Fruit fly (Drosophila melanogaster) whole organism, embryonic: ENCODE data around the gene alphaCOP.
A peak's percentile ranks its signal among the peaks of the same experiment; 100 is the strongest.

Source experiments
- Bdp1 ChIP-seq: fragments of 200-800 bp; sonication (Bioruptor generic); optimal IDR thresholded peaks from 3 replicates; lab custom pipeline; 2016; ENCODE audit warnings: missing biosample characterization, missing genetic modification characterization
- Blimp-1 ChIP-seq: fragments of 200-800 bp; sonication (Bioruptor generic); optimal IDR thresholded peaks from 3 replicates; lab custom pipeline; 2018; ENCODE audit warnings: missing biosample characterization, missing genetic modification characterization, mild to moderate bottlenecking, moderate library complexity, missing genetic modification reagents
- CG10462 ChIP-seq: fragments of 200-800 bp; sonication (Bioruptor generic); optimal IDR thresholded peaks from 2 replicates; lab custom pipeline; 2016; ENCODE audit warnings: missing biosample characterization, missing genetic modification characterization
- CG11085 ChIP-seq: fragments of 200-800 bp; sonication (Bioruptor generic); IDR thresholded peaks from 2 replicates; pipeline ENCODE4 v1.3.6; 2022; ENCODE audit warnings: missing biosample characterization, missing genetic modification characterization
- CG11560 ChIP-seq: fragments of 200-800 bp; sonication (Bioruptor generic); IDR thresholded peaks from 3 replicates; pipeline ENCODE4 v1.3.6; 2022; ENCODE audit warnings: missing biosample characterization, missing genetic modification characterization
- CG13775 ChIP-seq: fragments of 200-800 bp; sonication (Bioruptor generic); optimal IDR thresholded peaks from 3 replicates; lab custom pipeline; 2017; ENCODE audit warnings: missing biosample characterization, mild to moderate bottlenecking, missing genetic modification characterization
- CG13894 ChIP-seq: fragments of 200-800 bp; sonication (Bioruptor generic); optimal IDR thresholded peaks from 3 replicates; lab custom pipeline; 2018; ENCODE audit warnings: missing biosample characterization, mild to moderate bottlenecking, missing genetic modification characterization, moderate library complexity
- CG16813 ChIP-seq: fragments of 200-800 bp; sonication (Bioruptor generic); IDR thresholded peaks from 3 replicates; pipeline ENCODE4 v1.3.6; 2022; ENCODE audit warnings: missing biosample characterization, missing genetic modification characterization; ENCODE audit not compliant: partially characterized antibody
- CG17186 ChIP-seq: fragments of 200-800 bp; sonication (Bioruptor generic); optimal IDR thresholded peaks from 3 replicates; lab custom pipeline; 2017; ENCODE audit warnings: missing biosample characterization, missing genetic modification reagents, missing genetic modification characterization
- CG17802 ChIP-seq: fragments of 200-800 bp; sonication (Bioruptor generic); optimal IDR thresholded peaks from 2 replicates; lab custom pipeline; 2018; ENCODE audit warnings: missing biosample characterization, mild to moderate bottlenecking, missing genetic modification characterization, moderate library complexity
- CG18262 ChIP-seq: fragments of 200-800 bp; optimal IDR thresholded peaks from 3 replicates; lab custom pipeline; 2019; ENCODE audit warnings: missing biosample characterization, mild to moderate bottlenecking, missing genetic modification characterization, moderate library complexity
- CG18764 ChIP-seq: fragments of 200-800 bp; sonication (Bioruptor generic); optimal IDR thresholded peaks from 3 replicates; lab custom pipeline; 2016; ENCODE audit warnings: missing biosample characterization, missing genetic modification characterization
- CG2120 ChIP-seq: fragments of 200-800 bp; sonication (Bioruptor generic); optimal IDR thresholded peaks from 3 replicates; lab custom pipeline; 2016; ENCODE audit warnings: missing biosample characterization, missing genetic modification characterization
- CG3065 ChIP-seq: fragments of 200-800 bp; sonication (Bioruptor generic); optimal IDR thresholded peaks from 2 replicates; lab custom pipeline; 2016; ENCODE audit warnings: missing biosample characterization, missing genetic modification characterization
- CG4282 ChIP-seq: fragments of 200-800 bp; sonication (Bioruptor generic); optimal IDR thresholded peaks from 2 replicates; lab custom pipeline; 2016; ENCODE audit warnings: missing biosample characterization, missing genetic modification characterization
- CG7745 ChIP-seq: fragments of 200-800 bp; sonication (Bioruptor generic); optimal IDR thresholded peaks from 2 replicates; lab custom pipeline; 2018; ENCODE audit warnings: missing biosample characterization, mild to moderate bottlenecking, missing genetic modification characterization, moderate library complexity
- CG7963 ChIP-seq: fragments of 200-800 bp; sonication (Bioruptor generic); IDR thresholded peaks from 3 replicates; pipeline ENCODE4 v1.3.6; 2022; ENCODE audit warnings: missing biosample characterization, missing genetic modification characterization; ENCODE audit not compliant: partially characterized antibody
- CG8359 ChIP-seq: fragments of 200-800 bp; sonication (Bioruptor generic); optimal IDR thresholded peaks from 2 replicates; lab custom pipeline; 2017; ENCODE audit warnings: missing biosample characterization, mild to moderate bottlenecking, missing genetic modification characterization, borderline replicate concordance
- Drgx ChIP-seq: fragments of 200-800 bp; sonication (Bioruptor generic); IDR thresholded peaks from 2 replicates; pipeline ENCODE4 v1.3.6; 2022; ENCODE audit warnings: missing biosample characterization, missing genetic modification characterization
- H2.0 ChIP-seq: fragments of 200-800 bp; sonication (Bioruptor generic); IDR thresholded peaks from 2 replicates; pipeline ENCODE4 v1.3.6; 2022; ENCODE audit warnings: missing biosample characterization, missing genetic modification characterization
- HLH4C ChIP-seq: fragments of 200-800 bp; sonication (Bioruptor generic); IDR thresholded peaks from 3 replicates; pipeline ENCODE4 v1.3.6; 2022; ENCODE audit warnings: missing biosample characterization, missing genetic modification characterization; ENCODE audit not compliant: partially characterized antibody
- Kr ChIP-seq: fragments of 200-800 bp; sonication (Bioruptor generic); optimal IDR thresholded peaks from 2 replicates; lab custom pipeline; 2017; ENCODE audit warnings: missing biosample characterization, mild to moderate bottlenecking, missing genetic modification characterization
- Mad ChIP-seq: fragments of 200-800 bp; sonication (Bioruptor generic); optimal IDR thresholded peaks from 2 replicates; lab custom pipeline; 2016; ENCODE audit warnings: missing biosample characterization, missing genetic modification characterization
- Trl ChIP-seq, 3 experiments: fragments of >200 bp in 2 of 3; fragments of 200-800 bp in 1 of 3; sonication (Bioruptor generic) in 1 of 3; optimal IDR thresholded peaks; 2 replicates in 1 of 3; 3 replicates in 2 of 3; lab custom pipeline; 2016 to 2017; ENCODE audit warnings: missing biosample characterization in 1 of 3, missing genetic modification characterization in 1 of 3
- al ChIP-seq: fragments of 200-800 bp; sonication (Bioruptor generic); IDR thresholded peaks from 2 replicates; pipeline ENCODE4 v1.3.6; 2022; ENCODE audit warnings: missing biosample characterization, missing genetic modification characterization
- amos ChIP-seq: fragments of 200-800 bp; sonication (Bioruptor generic); IDR thresholded peaks from 2 replicates; pipeline ENCODE4 v1.3.6; 2022; ENCODE audit warnings: missing biosample characterization, missing genetic modification characterization; ENCODE audit not compliant: partially characterized antibody
- ase ChIP-seq: fragments of 200-800 bp; sonication (Bioruptor generic); IDR thresholded peaks from 3 replicates; pipeline ENCODE4 v1.3.6; 2022; ENCODE audit warnings: missing biosample characterization, missing genetic modification characterization
- crc ChIP-seq: fragments of 200-800 bp; sonication (Bioruptor generic); optimal IDR thresholded peaks from 2 replicates; lab custom pipeline; 2016; ENCODE audit warnings: missing biosample characterization, missing genetic modification characterization
- crp ChIP-seq, 2 experiments: fragments of 200-800 bp; sonication (Bioruptor generic); optimal IDR thresholded peaks; 2 replicates in 1 of 2; 3 replicates in 1 of 2; lab custom pipeline; 2017; ENCODE audit warnings: missing biosample characterization in 2 of 2, missing genetic modification characterization in 2 of 2, mild to moderate bottlenecking in 1 of 2, moderate library complexity in 1 of 2
- exex ChIP-seq: fragments of 200-800 bp; sonication (Bioruptor generic); optimal IDR thresholded peaks from 4 replicates; lab custom pipeline; 2018; ENCODE audit warnings: missing biosample characterization, mild to moderate bottlenecking, missing genetic modification characterization, moderate library complexity
- grn ChIP-seq: fragments of 200-800 bp; sonication (Bioruptor generic); optimal IDR thresholded peaks from 3 replicates; lab custom pipeline; 2017; ENCODE audit warnings: missing biosample characterization, missing genetic modification characterization
- hkb ChIP-seq, 2 experiments: fragments of 200-800 bp in 1 of 2; fragments of >200 bp in 1 of 2; sonication (Bioruptor generic) in 1 of 2; IDR thresholded peaks in 1 of 2; optimal IDR thresholded peaks in 1 of 2; 2 replicates each; pipeline versions ENCODE4 v1.3.6 to Lab custom; 2017 to 2022; ENCODE audit warnings: missing biosample characterization in 1 of 2, missing genetic modification characterization in 1 of 2
- hth ChIP-seq: fragments of >200 bp; optimal IDR thresholded peaks from 2 replicates; lab custom pipeline; 2017; ENCODE audit warnings: inconsistent platforms
- insv ChIP-seq, 2 experiments: fragments of 200-800 bp; sonication (Bioruptor generic); optimal IDR thresholded peaks; 3 replicates each; lab custom pipeline; 2016 to 2018; ENCODE audit warnings: missing biosample characterization in 2 of 2, missing genetic modification characterization in 2 of 2
- knrl ChIP-seq: fragments of 200-800 bp; sonication (Bioruptor generic); IDR thresholded peaks from 3 replicates; pipeline ENCODE4 v1.3.6; 2022; ENCODE audit warnings: missing biosample characterization, missing genetic modification characterization; ENCODE audit not compliant: partially characterized antibody
- lilli ChIP-seq: fragments of 200-800 bp; sonication (Bioruptor generic); optimal IDR thresholded peaks from 3 replicates; lab custom pipeline; 2016; ENCODE audit warnings: missing biosample characterization, missing genetic modification characterization
- oc ChIP-seq: fragments of 200-800 bp; sonication (Bioruptor generic); optimal IDR thresholded peaks from 2 replicates; lab custom pipeline; 2018; ENCODE audit warnings: missing biosample characterization, mild to moderate bottlenecking, missing genetic modification characterization, moderate library complexity
- pfk ChIP-seq: fragments of 200-800 bp; sonication (Bioruptor generic); optimal IDR thresholded peaks from 2 replicates; lab custom pipeline; 2018; ENCODE audit warnings: missing biosample characterization, mild to moderate bottlenecking, missing genetic modification characterization, moderate library complexity
- phol ChIP-seq: fragments of 200-800 bp; sonication (Bioruptor generic); optimal IDR thresholded peaks from 3 replicates; lab custom pipeline; 2018; ENCODE audit warnings: missing biosample characterization, mild to moderate bottlenecking, missing genetic modification characterization, moderate library complexity
- pnt ChIP-seq: fragments of 200-800 bp; sonication (Bioruptor generic); optimal IDR thresholded peaks from 3 replicates; lab custom pipeline; 2016; ENCODE audit warnings: missing biosample characterization, missing genetic modification characterization
- row ChIP-seq: fragments of 200-800 bp; sonication (Bioruptor generic); IDR thresholded peaks from 3 replicates; pipeline ENCODE4 v1.3.6; 2022; ENCODE audit warnings: missing biosample characterization, missing genetic modification characterization
- slp2 ChIP-seq: fragments of 200-800 bp; sonication (Bioruptor generic); optimal IDR thresholded peaks from 2 replicates; lab custom pipeline; 2016; ENCODE audit warnings: missing biosample characterization, missing genetic modification characterization
- unpg ChIP-seq: fragments of 200-800 bp; sonication (Bioruptor generic); optimal IDR thresholded peaks from 3 replicates; lab custom pipeline; 2018; ENCODE audit warnings: missing biosample characterization, mild to moderate bottlenecking, missing genetic modification characterization, moderate library complexity
- vvl ChIP-seq: fragments of 200-800 bp; sonication (Bioruptor generic); IDR thresholded peaks from 2 replicates; pipeline ENCODE4 v1.3.6; 2022; ENCODE audit warnings: missing biosample characterization, missing genetic modification characterization
- z ChIP-seq: fragments of 200-800 bp; sonication (Bioruptor generic); IDR thresholded peaks from 3 replicates; pipeline ENCODE4 v1.3.6; 2022; ENCODE audit warnings: missing biosample characterization, missing genetic modification characterization
- zf30C ChIP-seq: fragments of 200-800 bp; sonication (Bioruptor generic); optimal IDR thresholded peaks from 3 replicates; lab custom pipeline; 2018; ENCODE audit warnings: missing biosample characterization, mild to moderate bottlenecking, missing genetic modification characterization
- zfh2 ChIP-seq: fragments of 200-800 bp; sonication (Bioruptor generic); optimal IDR thresholded peaks from 2 replicates; lab custom pipeline; 2016; ENCODE audit warnings: missing biosample characterization, missing genetic modification characterization

alphaCOP gene

dm6 chr3L:1644920-1645567 lies at the start of gene alphaCOP, which contains the start of gene CG13919 (continued):
- TF ChIP-seq CG10462 (peak; percentile 97), Bdp1 (GFP tag; lab: Kevin White, UChicago) (peak; percentile 88), CG2120 (peak; percentile 98), CG7963 (no peak), zf30C (no peak), row (peak; percentile 99), knrl (GFP tag; lab: Robert Waterston, UW) (peak; percentile 43; the same call in 1 of the 3 replicates), Blimp-1 (GFP tag; lab: Kevin White, UChicago) (peak; percentile 88), exex (tag; lab: Kevin White, UChicago) (peak; percentile 85), pfk (GFP tag; lab: Kevin White, UChicago) (peak; percentile 32), unpg (peak; percentile 98), HLH4C (GFP tag; lab: Robert Waterston, UW) (no peak), H2.0 (GFP tag; lab: Robert Waterston, UW) (peak; percentile 98), crp (GFP tag; optimal IDR thresholded peaks at IDR 0.05; lab: Kevin White, UChicago) (peak in 1 of 2 experiments; percentile 77), al (GFP tag; lab: Robert Waterston, UW) (peak; percentile 94), CG13894 (tag; lab: Kevin White, UChicago) (peak; percentile 91), CG18764 (peak; percentile 88), CG4282 (peak; percentile 56), CG7745 (tag; lab: Kevin White, UChicago) (peak; percentile 74), Mad (GFP tag; lab: Kevin White, UChicago) (peak; percentile 95), insv (GFP tag; optimal IDR thresholded peaks at IDR 0.05; lab: Kevin White, UChicago) (peak in 1 of 2 experiments; percentile 65), Trl (optimal IDR thresholded peaks at IDR 0.05; lab: Kevin White, UChicago) (no peak), Trl (GFP tag; optimal IDR thresholded peaks at IDR 0.05; lab: Kevin White, UChicago) (peak; percentile 92), CG13775 (GFP tag; lab: Kevin White, UChicago) (peak; percentile 96), CG11560 (tag; lab: Robert Waterston, UW) (peak; percentile 87), slp2 (GFP tag; lab: Kevin White, UChicago) (peak; percentile 87), oc (tag; lab: Kevin White, UChicago) (peak; percentile 97), ase (GFP tag; lab: Robert Waterston, UW) (peak; percentile 95), zfh2 (GFP tag; lab: Kevin White, UChicago) (peak; percentile 93), CG8359 (GFP tag; lab: Kevin White, UChicago) (peak; percentile 79), Kr (GFP tag; lab: Kevin White, UChicago) (no peak), CG3065 (GFP tag; lab: Kevin White, UChicago) (peak; percentile 95), CG16813 (0 out of 3 replicates have a peak, but pooled peaks have one; percentile 9), CG18262 (tag; lab: Kevin White, UChicago) (peak; percentile 95), hth (lab: Kevin White, UChicago) (no peak), grn (GFP tag; lab: Kevin White, UChicago) (peak; percentile 85), CG17186 (GFP tag; lab: Kevin White, UChicago) (peak; percentile 76), phol (tag; lab: Kevin White, UChicago) (peak; percentile 93), hkb (optimal IDR thresholded peaks at IDR 0.05; lab: Kevin White, UChicago) (no peak), hkb (GFP tag; IDR thresholded peaks at IDR 0.05; lab: Robert Waterston, UW) (peak; percentile 94), crc (GFP tag; lab: Kevin White, UChicago) (peak; percentile 85), amos (GFP tag; lab: Robert Waterston, UW) (no peak), z (GFP tag; lab: Robert Waterston, UW) (no peak), Drgx (GFP tag; lab: Robert Waterston, UW) (peak; percentile 96), lilli (GFP tag; lab: Kevin White, UChicago) (peak; percentile 98), pnt (GFP tag; lab: Kevin White, UChicago) (peak; percentile 89), CG11085 (GFP tag; lab: Robert Waterston, UW) (peak; percentile 96), CG17802 (tag; lab: Kevin White, UChicago) (peak; percentile 75), vvl (GFP tag; lab: Robert Waterston, UW) (peak; percentile 97)
